Worm (Caenorhabditis elegans) whole organism, L3 larva: ENCODE results near the gene Y55F3BL.4.
"Not testable (repeated sequence)": the region's sequence is repeated elsewhere in the genome, so short reads cannot be mapped to it uniquely, and the experiment has no call there.

Experiments
- daf-12 ChIP-seq: fragments of 150-350 bp; optimal IDR thresholded peaks from 2 replicates; lab custom pipeline; 2014; ENCODE audit warnings: missing biosample characterization, missing genetic modification reagents, missing genetic modification characterization
- egl-27 ChIP-seq: sonication (generic microtip); optimal IDR thresholded peaks from 4 replicates; lab custom pipeline; 2017; ENCODE audit warnings: missing biosample characterization, missing genetic modification reagents, missing genetic modification characterization
- lsy-12 ChIP-seq: sonication (generic microtip); optimal IDR thresholded peaks from 2 replicates; lab custom pipeline; 2016; ENCODE audit warnings: mild to moderate bottlenecking, missing genetic modification characterization, missing compliant biosample characterization
- mdl-1 ChIP-seq: fragments of 150-350 bp; optimal IDR thresholded peaks from 2 replicates; lab custom pipeline; 2014; ENCODE audit warnings: missing biosample characterization, missing genetic modification characterization
- nfya-1 ChIP-seq: sonication (generic microtip); optimal IDR thresholded peaks from 2 replicates; lab custom pipeline; 2017; ENCODE audit warnings: missing genetic modification characterization, mild to moderate bottlenecking, missing compliant biosample characterization, antibody characterized with exemption, moderate library complexity; ENCODE audit not compliant: insufficient read depth
- nhr-11 ChIP-seq: fragments of 150-350 bp; optimal IDR thresholded peaks from 2 replicates; lab custom pipeline; 2014; ENCODE audit warnings: missing biosample characterization, missing genetic modification characterization
- nhr-25 ChIP-seq: sonication (generic microtip); optimal IDR thresholded peaks from 2 replicates; lab custom pipeline; 2017; ENCODE audit warnings: missing biosample characterization, missing genetic modification characterization
- nhr-28 ChIP-seq: fragments of 150-350 bp; optimal IDR thresholded peaks from 2 replicates; lab custom pipeline; 2014; ENCODE audit warnings: missing biosample characterization, missing genetic modification characterization
- pqm-1 ChIP-seq: fragments of 150-350 bp; optimal IDR thresholded peaks from 2 replicates; lab custom pipeline; 2017; ENCODE audit warnings: missing biosample characterization, missing genetic modification characterization, inconsistent platforms
- snpc-4 ChIP-seq: fragments of 150-350 bp; optimal IDR thresholded peaks from 2 replicates; lab custom pipeline; 2014; ENCODE audit warnings: missing biosample characterization, missing genetic modification characterization
- tbx-2 ChIP-seq: sonication (generic microtip); optimal IDR thresholded peaks from 2 replicates; lab custom pipeline; 2016; ENCODE audit warnings: mild to moderate bottlenecking, missing genetic modification characterization, missing compliant biosample characterization
- unc-39 ChIP-seq: sonication (generic microtip); optimal IDR thresholded peaks from 4 replicates; lab custom pipeline; 2017; ENCODE audit warnings: missing biosample characterization, missing genetic modification characterization
- ztf-11 ChIP-seq: fragments of 150-350 bp; optimal IDR thresholded peaks from 2 replicates; lab custom pipeline; 2014; ENCODE audit warnings: missing biosample characterization, missing genetic modification characterization

DNA sequence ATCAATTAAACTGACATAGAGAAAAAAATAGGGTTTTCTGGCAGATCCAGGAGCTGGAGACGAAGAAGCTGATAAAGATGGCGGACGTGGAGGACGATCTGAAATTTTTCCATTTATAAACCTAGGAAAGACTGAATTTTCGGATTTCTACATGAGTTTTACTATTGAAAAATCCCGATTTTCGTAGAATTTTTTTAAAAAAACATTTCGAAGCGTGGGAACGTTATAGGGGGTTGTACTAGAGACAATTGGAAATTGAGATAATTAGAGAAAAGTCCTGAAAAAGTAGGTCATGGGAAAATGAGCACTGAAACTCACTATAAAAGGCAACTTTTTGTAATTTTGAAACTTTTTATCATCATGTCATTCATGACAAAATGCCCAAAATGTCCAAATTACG lies 33.8 kb upstream of the Y55F3BL.4 start, which contains the start of gene F56B3.9:
- not testable (repeated sequence) for TF ChIP-seq unc-39 (tag; lab: Kevin White, UChicago); mdl-1; snpc-4 (tag; lab: Kevin White, UChicago); nhr-25 (tag; lab: Kevin White, UChicago); daf-12 (tag; lab: Kevin White, UChicago); lsy-12 (tag; lab: Kevin White, UChicago); egl-27 (tag; lab: Kevin White, UChicago); tbx-2 (tag; lab: Kevin White, UChicago); nfya-1 (tag; lab: Kevin White, UChicago); pqm-1 (tag; lab: Kevin White, UChicago); ztf-11; nhr-28 (tag; lab: Kevin White, UChicago); nhr-11
